Worm (Caenorhabditis elegans) whole organism, L4 larva: ENCODE results near the gene F23F1.4.

Experiments
- F26F4.8 ChIP-seq: fragments of 200-800 bp; sonication (Bioruptor generic); conservative IDR thresholded peaks from 2 replicates; pipeline ENCODE4 v1.3.6; 2022; ENCODE audit warnings: missing genetic modification characterization, missing compliant biosample characterization
- T20F7.1 ChIP-seq: fragments of 200-800 bp; sonication (Bioruptor generic); optimal IDR thresholded peaks from 2 replicates; lab custom pipeline; 2018; ENCODE audit warnings: mild to moderate bottlenecking, missing genetic modification characterization, missing compliant biosample characterization
- T26A8.4 ChIP-seq: fragments of 200-800 bp; sonication (Bioruptor generic); IDR thresholded peaks from 2 replicates; pipeline ENCODE4 v1.3.6; 2022; ENCODE audit warnings: missing genetic modification characterization, missing compliant biosample characterization
- Y75B8A.6 ChIP-seq: fragments of 200-800 bp; sonication (Bioruptor generic); IDR thresholded peaks from 2 replicates; pipeline ENCODE4 v1.3.6; 2022; ENCODE audit warnings: missing genetic modification reagents, missing genetic modification characterization, missing compliant biosample characterization
- aly-2 ChIP-seq: sonication (generic microtip); optimal IDR thresholded peaks from 2 replicates; lab custom pipeline; 2018; ENCODE audit warnings: missing biosample characterization, missing genetic modification characterization
- ama-1 ChIP-seq: fragments of 150-350 bp; optimal IDR thresholded peaks from 2 replicates; lab custom pipeline; 2014; ENCODE audit warnings: inconsistent platforms, mixed read lengths
- attf-4 ChIP-seq: sonication (generic microtip); optimal IDR thresholded peaks from 3 replicates; lab custom pipeline; 2017; ENCODE audit warnings: missing biosample characterization, missing genetic modification characterization
- ceh-20 ChIP-seq: fragments of 200-800 bp; sonication (Bioruptor generic); IDR thresholded peaks from 2 replicates; pipeline ENCODE4 v1.3.6; 2022; ENCODE audit warnings: missing genetic modification reagents, missing genetic modification characterization, missing compliant biosample characterization
- ces-1 ChIP-seq: fragments of 150-350 bp; sonication (generic microtip); optimal IDR thresholded peaks from 4 replicates; lab custom pipeline; 2014; ENCODE audit warnings: missing biosample characterization, missing genetic modification reagents, missing genetic modification characterization
- daf-12 ChIP-seq: fragments of 150-350 bp; optimal IDR thresholded peaks from 2 replicates; lab custom pipeline; 2014; ENCODE audit warnings: missing biosample characterization, missing genetic modification reagents, missing genetic modification characterization
- daf-8 ChIP-seq: fragments of 200-800 bp; sonication (Bioruptor generic); IDR thresholded peaks from 2 replicates; pipeline ENCODE4 v1.3.6; 2022; ENCODE audit warnings: missing genetic modification characterization, missing compliant biosample characterization
- dve-1 ChIP-seq: sonication (generic microtip); optimal IDR thresholded peaks from 2 replicates; lab custom pipeline; 2017; ENCODE audit warnings: antibody characterized with exemption, mild to moderate bottlenecking, missing genetic modification characterization, missing compliant biosample characterization; ENCODE audit not compliant: insufficient read depth
- egl-27 ChIP-seq: sonication (generic microtip); optimal IDR thresholded peaks from 3 replicates; lab custom pipeline; 2017; ENCODE audit warnings: missing biosample characterization, missing genetic modification reagents, missing genetic modification characterization
- egl-43 ChIP-seq: fragments of 200-800 bp; sonication (Bioruptor generic); IDR thresholded peaks from 2 replicates; pipeline ENCODE4 v1.3.6; 2022; ENCODE audit warnings: missing genetic modification reagents, missing genetic modification characterization, missing compliant biosample characterization
- fkh-10 ChIP-seq: fragments of 150-350 bp; optimal IDR thresholded peaks from 2 replicates; lab custom pipeline; 2014; ENCODE audit warnings: missing biosample characterization, missing genetic modification reagents, missing genetic modification characterization
- fos-1 ChIP-seq: fragments of 150-350 bp; optimal IDR thresholded peaks from 2 replicates; lab custom pipeline; 2014; ENCODE audit warnings: missing biosample characterization, missing genetic modification characterization
- gei-8 ChIP-seq: fragments of 200-800 bp; sonication (Bioruptor generic); optimal IDR thresholded peaks from 2 replicates; lab custom pipeline; 2018; ENCODE audit warnings: mild to moderate bottlenecking, missing genetic modification characterization, missing compliant biosample characterization
- lim-7 ChIP-seq: fragments of 200-800 bp; sonication (Bioruptor generic); IDR thresholded peaks from 2 replicates; pipeline ENCODE4 v1.3.6; 2022; ENCODE audit warnings: missing genetic modification characterization, missing compliant biosample characterization
- lin-13 ChIP-seq: fragments of 150-350 bp; optimal IDR thresholded peaks from 2 replicates; lab custom pipeline; 2014; ENCODE audit warnings: missing biosample characterization, missing genetic modification reagents, missing genetic modification characterization
- lin-39 ChIP-seq: fragments of 150-350 bp; optimal IDR thresholded peaks from 2 replicates; lab custom pipeline; 2014; ENCODE audit warnings: missing biosample characterization, missing genetic modification reagents, missing genetic modification characterization
- lir-3 ChIP-seq: sonication (generic microtip); optimal IDR thresholded peaks from 2 replicates; lab custom pipeline; 2016; ENCODE audit warnings: mild to moderate bottlenecking, missing genetic modification characterization, missing compliant biosample characterization
- lsy-2 ChIP-seq, 2 experiments: fragments of 150-350 bp in 1 of 2; sonication (generic microtip) in 1 of 2; optimal IDR thresholded peaks; 2 replicates each; lab custom pipeline; 2014 to 2017; ENCODE audit warnings: missing biosample characterization in 2 of 2, missing genetic modification characterization in 2 of 2
- madf-5 ChIP-seq, 2 experiments: fragments of 200-800 bp; sonication (Bioruptor generic); IDR thresholded peaks; 2 replicates each; pipeline ENCODE4 v1.3.6; 2022; ENCODE audit warnings: missing compliant biosample characterization in 2 of 2, missing genetic modification characterization in 2 of 2
- madf-9 ChIP-seq: fragments of 200-800 bp; sonication (Bioruptor generic); conservative IDR thresholded peaks from 2 replicates; pipeline ENCODE4 v1.3.6; 2022; ENCODE audit warnings: missing genetic modification reagents, missing genetic modification characterization, missing compliant biosample characterization
- mdt-29 ChIP-seq: fragments of 200-800 bp; sonication (Bioruptor generic); IDR thresholded peaks from 2 replicates; pipeline ENCODE4 v1.3.6; 2022; ENCODE audit warnings: missing genetic modification reagents, missing genetic modification characterization, missing compliant biosample characterization
- mep-1 ChIP-seq: fragments of 150-350 bp; sonication (generic microtip); optimal IDR thresholded peaks from 3 replicates; lab custom pipeline; 2014; ENCODE audit warnings: missing biosample characterization, missing genetic modification characterization
- mes-2 ChIP-seq: sonication (generic microtip); optimal IDR thresholded peaks from 2 replicates; lab custom pipeline; 2016; ENCODE audit warnings: missing genotype, mild to moderate bottlenecking, missing genetic modification characterization, missing compliant biosample characterization; ENCODE audit not compliant: poor library complexity, severe bottlenecking
- mxl-3 ChIP-seq: fragments of 200-800 bp; sonication (Bioruptor generic); optimal IDR thresholded peaks from 2 replicates; lab custom pipeline; 2018; ENCODE audit warnings: mild to moderate bottlenecking, missing genetic modification characterization, missing compliant biosample characterization
- nhr-28 ChIP-seq: fragments of 150-350 bp; optimal IDR thresholded peaks from 2 replicates; lab custom pipeline; 2014; ENCODE audit warnings: missing biosample characterization, missing genetic modification characterization
- pqm-1 ChIP-seq: sonication (generic microtip); optimal IDR thresholded peaks from 2 replicates; lab custom pipeline; 2017; ENCODE audit warnings: missing biosample characterization, missing genetic modification characterization
- rbr-2 ChIP-seq: sonication (generic microtip); optimal IDR thresholded peaks from 2 replicates; lab custom pipeline; 2016; ENCODE audit warnings: missing genotype, missing genetic modification characterization, missing compliant biosample characterization
- set-16 ChIP-seq: fragments of 200-800 bp; sonication (Bioruptor generic); IDR thresholded peaks from 2 replicates; pipeline ENCODE4 v1.3.6; 2022; ENCODE audit warnings: missing genetic modification reagents, missing genetic modification characterization, missing compliant biosample characterization
- spr-1 ChIP-seq: sonication (generic microtip); optimal IDR thresholded peaks from 2 replicates; lab custom pipeline; 2016; ENCODE audit warnings: mild to moderate bottlenecking, missing genetic modification characterization, missing compliant biosample characterization
- vab-7 ChIP-seq: fragments of 200-800 bp; sonication (Bioruptor generic); IDR thresholded peaks from 2 replicates; pipeline ENCODE4 v1.3.6; 2022; ENCODE audit warnings: missing genetic modification reagents, missing genetic modification characterization, missing compliant biosample characterization
- zag-1 ChIP-seq: fragments of 150-350 bp; optimal IDR thresholded peaks from 2 replicates; lab custom pipeline; 2014; ENCODE audit warnings: missing biosample characterization, missing genetic modification characterization
- zip-11 ChIP-seq: fragments of 200-800 bp; sonication (Bioruptor generic); IDR thresholded peaks from 2 replicates; pipeline ENCODE4 v1.3.6; 2022; ENCODE audit warnings: missing genetic modification characterization, missing compliant biosample characterization
- zip-2 ChIP-seq: fragments of 150-350 bp; optimal IDR thresholded peaks from 2 replicates; lab custom pipeline; 2014; ENCODE audit warnings: missing biosample characterization, missing genetic modification characterization
- ztf-7 ChIP-seq: fragments of 150-350 bp; optimal IDR thresholded peaks from 2 replicates; lab custom pipeline; 2014; ENCODE audit warnings: missing biosample characterization, missing genetic modification characterization

The F23F1.4 gene

ce11 chrII:24559-24998 is 3.6 kb downstream of the F23F1.4 start, which contains the start of gene enee-1 (continued):
- TF ChIP-seq ces-1, result no peak
- peak; percentile 67 for TF ChIP-seq fkh-10 (GFP tag; lab: Kevin White, UChicago)
- TF ChIP-seq zip-2 (tag; lab: Kevin White, UChicago), result peak; percentile 70
- 0 out of 2 replicates have a peak, but pooled peaks have one; percentile 40 for TF ChIP-seq mdt-29 (GFP tag; lab: Robert Waterston, UW)
- TF ChIP-seq T20F7.1 (GFP tag; lab: Kevin White, UChicago), result peak; percentile 84
- TF ChIP-seq daf-8 (GFP tag; lab: Robert Waterston, UW), result no peak
- TF ChIP-seq egl-27, result no peak
- peak; percentile 90 for TF ChIP-seq ama-1 (lab: Kevin White, UChicago)
- peak; percentile 65 for TF ChIP-seq ztf-7 (tag; lab: Kevin White, UChicago)
- TF ChIP-seq attf-4 (tag; lab: Kevin White, UChicago), result no peak
- no peak for TF ChIP-seq daf-12
- TF ChIP-seq mxl-3 (GFP tag; lab: Kevin White, UChicago), result peak; percentile 29
- TF ChIP-seq zag-1, result no peak
- TF ChIP-seq madf-9 (GFP tag; lab: Robert Waterston, UW), result peak; percentile 31; the same call in 1 of the 2 replicates
- no peak for TF ChIP-seq madf-5 (GFP tag; IDR thresholded peaks at IDR 0.05; lab: Robert Waterston, UW)
- no peak for TF ChIP-seq fos-1 (tag; lab: Kevin White, UChicago)
- no peak for TF ChIP-seq lin-39 (tag; lab: Kevin White, UChicago)
- no peak for TF ChIP-seq gei-8 (GFP tag; lab: Kevin White, UChicago)
- TF ChIP-seq aly-2, result no peak
- peak; percentile 72 for TF ChIP-seq rbr-2 (tag; lab: Kevin White, UChicago)
- peak; percentile 83 for TF ChIP-seq spr-1 (tag; lab: Kevin White, UChicago)
- TF ChIP-seq vab-7 (GFP tag; lab: Robert Waterston, UW), result no peak
- TF ChIP-seq lir-3 (tag; lab: Kevin White, UChicago), result no peak
- no peak for TF ChIP-seq F26F4.8 (GFP tag; lab: Robert Waterston, UW)

ce11 chrII:23739-24138 is 4.5 kb downstream of the F23F1.4 start:
- TF ChIP-seq ceh-20 (GFP tag; lab: Robert Waterston, UW) (no peak), egl-43 (GFP tag; lab: Robert Waterston, UW) (peak; percentile 4; the same call in 1 of the 2 replicates), lim-7 (GFP tag; lab: Robert Waterston, UW) (0 out of 2 replicates have a peak, but pooled peaks have one; percentile 27), pqm-1 (tag; lab: Kevin White, UChicago) (no peak), vab-7 (GFP tag; lab: Robert Waterston, UW) (no peak), mes-2 (tag; lab: Kevin White, UChicago) (peak; percentile 8), set-16 (GFP tag; lab: Robert Waterston, UW) (peak; percentile 57; the same call in 1 of the 2 replicates)
- TF ChIP-seq, all 104 proteins: peak for 4

- TF ChIP-seq lsy-2 (tag; optimal IDR thresholded peaks at IDR 0.05; lab: Kevin White, UChicago) (no peak), Y75B8A.6 (no peak), T26A8.4 (GFP tag; lab: Robert Waterston, UW) (no peak), nhr-28 (tag; lab: Kevin White, UChicago) (no peak), aly-2 (no peak), dve-1 (tag; lab: Kevin White, UChicago) (no peak), lin-39 (tag; lab: Kevin White, UChicago) (no peak), lir-3 (tag; lab: Kevin White, UChicago) (no peak)
Observed at ce11 chrII:23025-23424, 5.2 kb downstream of the F23F1.4 start, which contains the start of gene sqt-2. Gene sqt-2, plus strand, starts transcription at chrII:23325.

- TF ChIP-seq zip-11 (GFP tag; lab: Robert Waterston, UW), result no peak
- peak; percentile 16 for TF ChIP-seq mep-1 (tag; lab: Kevin White, UChicago)
- TF ChIP-seq vab-7 (GFP tag; lab: Robert Waterston, UW), result no peak
- no peak for TF ChIP-seq lin-13 (GFP tag; lab: Kevin White, UChicago)
- no peak for TF ChIP-seq ceh-20 (GFP tag; lab: Robert Waterston, UW)
Observed at ce11 chrII:21953-22352, 6.3 kb downstream of the F23F1.4 start.
